Worm (Caenorhabditis elegans): Measurements from ENCODE around the gene F36A4.3.

DNA sequence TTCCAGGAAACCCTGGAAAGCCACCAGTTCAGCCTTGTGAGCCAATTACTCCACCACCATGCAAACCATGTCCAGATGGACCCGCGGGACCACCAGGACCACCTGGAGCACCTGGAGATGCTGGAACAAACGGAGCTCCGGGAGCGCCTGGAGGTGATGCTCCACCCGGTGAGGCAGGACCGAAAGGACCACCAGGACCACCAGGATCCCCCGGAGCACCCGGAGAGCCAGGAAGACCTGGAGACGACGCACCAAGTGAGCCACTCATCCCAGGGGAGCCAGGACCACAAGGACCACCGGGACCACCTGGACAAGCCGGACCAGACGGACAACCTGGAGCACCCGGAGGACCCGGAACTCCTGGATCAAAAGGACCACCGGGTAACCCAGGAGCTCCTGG is 4.8 kb upstream of the F36A4.3 start:
- no peak for TF ChIP-seq sea-2 (GFP tag; optimal IDR thresholded peaks at IDR 0.05)
- TF ChIP-seq nhr-28 (tag; optimal IDR thresholded peaks at IDR 0.05), result no peak
- TF ChIP-seq elt-3 (tag; optimal IDR thresholded peaks at IDR 0.05), result no peak
- no peak for TF ChIP-seq egl-27 (tag; optimal IDR thresholded peaks at IDR 0.05)
